Fruit fly (Drosophila melanogaster) whole organism, embryonic: ENCODE data around the gene CG10435.

Source experiments
- B-H1 ChIP-seq: fragments of 200-800 bp; sonication (Bioruptor generic); IDR thresholded peaks from 3 replicates; pipeline ENCODE4 v1.3.6; 2022; ENCODE audit warnings: missing biosample characterization, missing genetic modification characterization
- CG10274 ChIP-seq: fragments of 200-800 bp; sonication (Bioruptor generic); optimal IDR thresholded peaks from 3 replicates; lab custom pipeline; 2017; ENCODE audit warnings: missing biosample characterization, mild to moderate bottlenecking, missing genetic modification characterization
- CG10565 ChIP-seq: fragments of 200-800 bp; sonication (Bioruptor generic); optimal IDR thresholded peaks from 3 replicates; lab custom pipeline; 2016; ENCODE audit warnings: missing biosample characterization, mild to moderate bottlenecking, missing genetic modification characterization
- CG11456 ChIP-seq: fragments of 200-800 bp; sonication (Bioruptor generic); IDR thresholded peaks from 3 replicates; pipeline ENCODE4 v1.3.6; 2022; ENCODE audit warnings: missing biosample characterization, missing genetic modification characterization
- CG13287 ChIP-seq: fragments of 200-800 bp; sonication (Bioruptor generic); IDR thresholded peaks from 2 replicates; pipeline ENCODE4 v1.3.6; 2022; ENCODE audit warnings: missing biosample characterization, missing genetic modification characterization; ENCODE audit not compliant: partially characterized antibody
- CG13296 ChIP-seq: fragments of 200-800 bp; sonication (Bioruptor generic); optimal IDR thresholded peaks from 3 replicates; lab custom pipeline; 2018; ENCODE audit warnings: missing biosample characterization, mild to moderate bottlenecking, missing genetic modification characterization
- CG14441 ChIP-seq: fragments of 200-800 bp; sonication (Bioruptor generic); IDR thresholded peaks from 2 replicates; pipeline ENCODE4 v1.3.6; 2022; ENCODE audit warnings: missing biosample characterization, missing genetic modification characterization
- CG1529 ChIP-seq: fragments of 200-800 bp; sonication (Bioruptor generic); optimal IDR thresholded peaks from 3 replicates; lab custom pipeline; 2018; ENCODE audit warnings: missing biosample characterization, missing genetic modification characterization
- CG15514 ChIP-seq: fragments of 200-800 bp; sonication (Bioruptor generic); optimal IDR thresholded peaks from 3 replicates; lab custom pipeline; 2017; ENCODE audit warnings: missing biosample characterization, missing genetic modification characterization, mild to moderate bottlenecking, moderate library complexity, missing genetic modification reagents
- CG1792 ChIP-seq: fragments of 200-800 bp; sonication (Bioruptor generic); optimal IDR thresholded peaks from 2 replicates; lab custom pipeline; 2016; ENCODE audit warnings: missing biosample characterization, missing genetic modification characterization
- CG18619 ChIP-seq: fragments of 200-800 bp; sonication (Bioruptor generic); optimal IDR thresholded peaks from 3 replicates; lab custom pipeline; 2017; ENCODE audit warnings: missing biosample characterization, mild to moderate bottlenecking, missing genetic modification characterization
- CG2199 ChIP-seq: fragments of 200-800 bp; sonication (Bioruptor generic); IDR thresholded peaks from 3 replicates; pipeline ENCODE4 v1.3.6; 2022; ENCODE audit warnings: missing biosample characterization, missing genetic modification characterization
- CG30403 ChIP-seq: fragments of 200-800 bp; sonication (Bioruptor generic); optimal IDR thresholded peaks from 3 replicates; lab custom pipeline; 2016; ENCODE audit warnings: missing biosample characterization, missing genetic modification characterization
- CG33213 ChIP-seq: fragments of 200-800 bp; sonication (Bioruptor generic); optimal IDR thresholded peaks from 3 replicates; lab custom pipeline; 2016; ENCODE audit warnings: missing biosample characterization, missing genetic modification characterization
- CG34422 ChIP-seq: fragments of 200-800 bp; sonication (Bioruptor generic); IDR thresholded peaks from 3 replicates; pipeline ENCODE4 v1.3.6; 2022; ENCODE audit warnings: missing biosample characterization, missing genetic modification characterization
- CG4360 ChIP-seq: fragments of 200-800 bp; sonication (Bioruptor generic); IDR thresholded peaks from 2 replicates; pipeline ENCODE4 v1.3.6; 2022; ENCODE audit warnings: missing biosample characterization, missing genetic modification characterization
- CG4820 ChIP-seq: fragments of 200-800 bp; sonication (Bioruptor generic); optimal IDR thresholded peaks from 3 replicates; lab custom pipeline; 2016; ENCODE audit warnings: missing biosample characterization, missing genetic modification characterization
- CG6791 ChIP-seq: fragments of 200-800 bp; sonication (Bioruptor generic); IDR thresholded peaks from 3 replicates; pipeline ENCODE4 v1.3.6; 2022; ENCODE audit warnings: missing biosample characterization, missing genetic modification characterization; ENCODE audit not compliant: partially characterized antibody
- CG7357 ChIP-seq: fragments of 200-800 bp; sonication (Bioruptor generic); IDR thresholded peaks from 3 replicates; pipeline ENCODE4 v1.3.6; 2022; ENCODE audit warnings: missing biosample characterization, missing genetic modification characterization
- CG7839 ChIP-seq: fragments of 200-800 bp; sonication (Bioruptor generic); optimal IDR thresholded peaks from 3 replicates; lab custom pipeline; 2018; ENCODE audit warnings: missing biosample characterization, mild to moderate bottlenecking, missing genetic modification characterization, moderate library complexity
- CG7928 ChIP-seq: fragments of 200-800 bp; sonication (Bioruptor generic); optimal IDR thresholded peaks from 2 replicates; lab custom pipeline; 2017; ENCODE audit warnings: missing biosample characterization, mild to moderate bottlenecking, missing genetic modification characterization
- CG9727 ChIP-seq: fragments of 200-800 bp; sonication (Bioruptor generic); optimal IDR thresholded peaks from 3 replicates; lab custom pipeline; 2017; ENCODE audit warnings: missing biosample characterization, mild to moderate bottlenecking, missing genetic modification characterization
- CG9876 ChIP-seq: fragments of 200-800 bp; sonication (Bioruptor generic); optimal IDR thresholded peaks from 2 replicates; lab custom pipeline; 2016; ENCODE audit warnings: missing biosample characterization, missing genetic modification characterization
- CrebB ChIP-seq: fragments of 200-800 bp; sonication (Bioruptor generic); optimal IDR thresholded peaks from 3 replicates; lab custom pipeline; 2018; ENCODE audit warnings: missing biosample characterization, mild to moderate bottlenecking, missing genetic modification characterization
- Drgx ChIP-seq: fragments of 200-800 bp; sonication (Bioruptor generic); IDR thresholded peaks from 2 replicates; pipeline ENCODE4 v1.3.6; 2022; ENCODE audit warnings: missing biosample characterization, missing genetic modification characterization
- Elba2 ChIP-seq: fragments of 200-800 bp; sonication (Bioruptor generic); optimal IDR thresholded peaks from 3 replicates; lab custom pipeline; 2016; ENCODE audit warnings: missing biosample characterization, missing genetic modification characterization
- Hmx ChIP-seq: fragments of 200-800 bp; sonication (Bioruptor generic); optimal IDR thresholded peaks from 2 replicates; lab custom pipeline; 2016; ENCODE audit warnings: missing biosample characterization, missing genetic modification characterization
- Mad ChIP-seq: fragments of 200-800 bp; sonication (Bioruptor generic); optimal IDR thresholded peaks from 2 replicates; lab custom pipeline; 2016; ENCODE audit warnings: missing biosample characterization, missing genetic modification characterization
- Med ChIP-seq: fragments of 200-800 bp; sonication (Bioruptor generic); peaks from one replicate; lab custom pipeline; 2016; ENCODE audit warnings: missing biosample characterization, missing genetic modification characterization, mild to moderate bottlenecking, inconsistent platforms, moderate library complexity
- Meics ChIP-seq: fragments of 200-800 bp; sonication (Bioruptor generic); optimal IDR thresholded peaks from 2 replicates; lab custom pipeline; 2017; ENCODE audit warnings: missing biosample characterization, mild to moderate bottlenecking, missing genetic modification characterization
- Myb ChIP-seq: fragments of 200-800 bp; sonication (Bioruptor generic); optimal IDR thresholded peaks from 2 replicates; lab custom pipeline; 2016; ENCODE audit warnings: missing biosample characterization, missing genetic modification characterization
- Nf-YC ChIP-seq: fragments of 200-800 bp; optimal IDR thresholded peaks from 3 replicates; lab custom pipeline; 2019; ENCODE audit warnings: missing biosample characterization, mild to moderate bottlenecking, missing genetic modification characterization, moderate library complexity
- ab ChIP-seq: fragments of 200-800 bp; sonication (Bioruptor generic); optimal IDR thresholded peaks from 2 replicates; lab custom pipeline; 2016; ENCODE audit warnings: missing biosample characterization, missing genetic modification characterization
- ase ChIP-seq: fragments of 200-800 bp; sonication (Bioruptor generic); IDR thresholded peaks from 3 replicates; pipeline ENCODE4 v1.3.6; 2022; ENCODE audit warnings: missing biosample characterization, missing genetic modification characterization
- bsh ChIP-seq, 2 experiments: fragments of 200-800 bp; sonication (Bioruptor generic); optimal IDR thresholded peaks; 2 replicates each; lab custom pipeline; 2017 to 2018; ENCODE audit warnings: mild to moderate bottlenecking in 2 of 2, missing biosample characterization in 2 of 2, missing genetic modification characterization in 2 of 2, moderate library complexity in 1 of 2
- danr ChIP-seq: fragments of 200-800 bp; sonication (Bioruptor generic); IDR thresholded peaks from 2 replicates; pipeline ENCODE4 v1.3.6; 2022; ENCODE audit warnings: missing biosample characterization, missing genetic modification characterization
- emc ChIP-seq: fragments of 200-800 bp; sonication (Bioruptor generic); optimal IDR thresholded peaks from 2 replicates; lab custom pipeline; 2016; ENCODE audit warnings: missing biosample characterization, missing genetic modification characterization
- eve ChIP-seq, 2 experiments: fragments of >200 bp; optimal IDR thresholded peaks; 2 replicates each; lab custom pipeline; 2017; ENCODE audit warnings: missing biosample characterization in 2 of 2, missing genetic modification characterization in 2 of 2
- gce ChIP-seq: fragments of 200-800 bp; sonication (Bioruptor generic); IDR thresholded peaks from 3 replicates; pipeline ENCODE4 v1.3.6; 2022; ENCODE audit warnings: missing biosample characterization, missing genetic modification characterization
- gem ChIP-seq: fragments of 200-800 bp; sonication (Bioruptor generic); optimal IDR thresholded peaks from 2 replicates; lab custom pipeline; 2019; ENCODE audit warnings: missing biosample characterization, mild to moderate bottlenecking, missing genetic modification characterization, moderate library complexity
- grau ChIP-seq: fragments of 200-800 bp; optimal IDR thresholded peaks from 3 replicates; lab custom pipeline; 2019; ENCODE audit warnings: missing biosample characterization, mild to moderate bottlenecking, missing genetic modification characterization, moderate library complexity
- gsb ChIP-seq: fragments of 200-800 bp; sonication (Bioruptor generic); IDR thresholded peaks from 2 replicates; pipeline ENCODE4 v1.3.6; 2022; ENCODE audit warnings: missing biosample characterization, missing genetic modification characterization
- knrl ChIP-seq: fragments of 200-800 bp; sonication (Bioruptor generic); IDR thresholded peaks from 3 replicates; pipeline ENCODE4 v1.3.6; 2022; ENCODE audit warnings: missing biosample characterization, missing genetic modification characterization; ENCODE audit not compliant: partially characterized antibody
- lola ChIP-seq, 3 experiments: fragments of >200 bp in 2 of 3; fragments of 200-800 bp in 1 of 3; sonication (Bioruptor generic) in 1 of 3; optimal IDR thresholded peaks; 2 replicates each; lab custom pipeline; 2017 to 2019; ENCODE audit warnings: missing biosample characterization in 3 of 3, missing genetic modification characterization in 3 of 3, mild to moderate bottlenecking in 1 of 3, moderate library complexity in 1 of 3
- mld ChIP-seq: fragments of 200-800 bp; sonication (Bioruptor generic); IDR thresholded peaks from 3 replicates; pipeline ENCODE4 v1.3.6; 2022; ENCODE audit warnings: missing biosample characterization, missing genetic modification characterization; ENCODE audit not compliant: partially characterized antibody
- nerfin-1 ChIP-seq: fragments of 200-800 bp; sonication (Bioruptor generic); optimal IDR thresholded peaks from 3 replicates; lab custom pipeline; 2019; ENCODE audit warnings: missing biosample characterization, mild to moderate bottlenecking, missing genetic modification characterization, moderate library complexity
- nom ChIP-seq: fragments of 200-800 bp; sonication (Bioruptor generic); optimal IDR thresholded peaks from 2 replicates; lab custom pipeline; 2017; ENCODE audit warnings: missing biosample characterization, missing genetic modification characterization, mild to moderate bottlenecking, moderate library complexity, missing genetic modification reagents
- pho ChIP-seq: fragments of 200-800 bp; sonication (Bioruptor generic); optimal IDR thresholded peaks from 2 replicates; lab custom pipeline; 2016; ENCODE audit warnings: missing biosample characterization, missing genetic modification characterization
- tap ChIP-seq: fragments of 200-800 bp; optimal IDR thresholded peaks from 3 replicates; lab custom pipeline; 2019; ENCODE audit warnings: missing biosample characterization, mild to moderate bottlenecking, missing genetic modification characterization, moderate library complexity

The CG10435 gene

dm6 chr3R:7973049-7973448, 40.0 kb downstream of the CG10435 start (continued):
- TF ChIP-seq ase (GFP tag; lab: Robert Waterston, UW): no peak
- no peak for TF ChIP-seq gsb
- no peak for TF ChIP-seq CG30403 (GFP tag; lab: Kevin White, UChicago)
- TF ChIP-seq Meics (GFP tag; lab: Kevin White, UChicago): no peak
- TF ChIP-seq ab: no peak

- TF ChIP-seq pho (GFP tag; lab: Kevin White, UChicago): no peak
- TF ChIP-seq nerfin-1: peak; percentile 78
- TF ChIP-seq tap (tag; lab: Kevin White, UChicago): peak; percentile 33
- 0 out of 3 replicates have a peak, but pooled peaks have one; percentile 52 for TF ChIP-seq CG2199 (GFP tag; lab: Robert Waterston, UW)
- TF ChIP-seq, all 482 proteins: peak for 3
Measured at dm6 chr3R:7972179-7972578, 40.8 kb downstream of the CG10435 start.

DNA sequence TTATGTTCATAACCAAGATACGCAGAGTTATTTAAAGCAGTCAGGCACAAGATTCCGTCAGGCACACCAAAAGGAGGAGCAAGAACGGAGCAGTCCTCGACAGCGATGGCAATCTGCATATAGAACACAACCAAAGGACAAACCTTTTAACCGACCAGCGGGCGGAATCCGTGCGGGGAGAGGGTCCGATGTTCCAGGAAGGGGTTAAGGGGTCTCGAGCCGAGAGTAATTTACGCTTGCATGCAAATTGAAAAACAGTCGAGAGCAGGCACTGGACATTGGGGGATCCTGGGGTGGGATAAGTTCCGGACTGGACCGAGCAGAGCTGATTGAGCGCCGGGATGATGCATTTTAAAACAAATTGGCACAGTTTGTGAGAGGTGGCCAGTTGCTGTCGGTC, 42.4 kb downstream of the CG10435 start:
- TF ChIP-seq CG1792 (GFP tag; lab: Kevin White, UChicago) (no peak), grau (tag; lab: Kevin White, UChicago) (no peak), CG1529 (no peak), Myb (GFP tag; lab: Kevin White, UChicago) (no peak), gce (GFP tag; lab: Robert Waterston, UW) (no peak), CG6791 (no peak), CG7928 (GFP tag; lab: Kevin White, UChicago) (no peak), knrl (no peak), CG4820 (GFP tag; lab: Kevin White, UChicago) (no peak), Elba2 (GFP tag; lab: Kevin White, UChicago) (no peak), lola (GFP tag; optimal IDR thresholded peaks at IDR 0.05; lab: Kevin White, UChicago) (no peak), CG13296 (GFP tag; lab: Kevin White, UChicago) (no peak), emc (no peak), CG7839 (no peak), eve (GFP tag; optimal IDR thresholded peaks at IDR 0.05; lab: Kevin White, UChicago) (no peak), CG14441 (no peak), danr (GFP tag; lab: Robert Waterston, UW) (no peak), Nf-YC (tag; lab: Kevin White, UChicago) (no peak), CG34422 (GFP tag; lab: Robert Waterston, UW) (no peak)

DNA sequence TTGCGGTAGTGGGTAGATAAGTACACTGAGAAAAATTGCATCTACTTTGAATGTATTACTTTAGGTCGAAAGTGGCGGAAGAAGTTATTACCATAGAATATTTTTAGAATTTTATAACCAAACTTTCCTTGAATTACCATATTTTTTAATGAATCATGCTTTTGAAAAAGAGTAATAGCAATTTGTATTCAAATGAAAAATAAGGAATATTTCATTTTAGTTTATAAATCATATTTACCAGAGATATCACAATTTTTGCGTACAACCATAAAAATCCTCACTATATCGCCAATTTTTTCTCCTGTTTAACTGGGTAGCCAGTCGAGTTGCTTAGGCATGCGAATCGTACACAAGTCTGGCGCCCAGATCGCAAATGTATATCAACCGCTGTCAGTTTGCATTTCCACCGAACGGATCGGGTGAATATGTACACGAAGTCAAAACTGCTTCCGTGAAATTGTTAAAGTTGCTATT, 43.3 kb downstream of the CG10435 start:
- TF ChIP-seq CG10565 (GFP tag; lab: Kevin White, UChicago): no peak
- TF ChIP-seq gem (tag; lab: Kevin White, UChicago): peak; percentile 1
- TF ChIP-seq Drgx (GFP tag; lab: Robert Waterston, UW): peak; percentile 83
- TF ChIP-seq Med (GFP tag; lab: Kevin White, UChicago): no peak
- no peak for TF ChIP-seq CG11456
- no peak for TF ChIP-seq Mad (GFP tag; lab: Kevin White, UChicago)
- TF ChIP-seq CG18619 (GFP tag; lab: Kevin White, UChicago): no peak
- no peak for TF ChIP-seq CG9727 (GFP tag; lab: Kevin White, UChicago)
- peak in 1 of 2 experiments; percentile 58 for TF ChIP-seq bsh (GFP tag; optimal IDR thresholded peaks at IDR 0.05; lab: Kevin White, UChicago)
- no peak for TF ChIP-seq CG4360
- no peak for TF ChIP-seq Hmx (GFP tag; lab: Kevin White, UChicago)
- no peak for TF ChIP-seq CG9876 (GFP tag; lab: Kevin White, UChicago)
- TF ChIP-seq CG7357 (GFP tag; lab: Robert Waterston, UW): no peak
- TF ChIP-seq CG33213: no peak
- TF ChIP-seq nom (GFP tag; lab: Kevin White, UChicago): peak; percentile 42
- no peak for TF ChIP-seq CrebB (tag; lab: Kevin White, UChicago)
- no peak for TF ChIP-seq CG13287 (GFP tag; lab: Robert Waterston, UW)
- no peak for TF ChIP-seq CG15514
- no peak for TF ChIP-seq CG10274 (GFP tag; lab: Kevin White, UChicago)
- no peak for TF ChIP-seq B-H1
- TF ChIP-seq mld (GFP tag; lab: Robert Waterston, UW): no peak
